Comparison of ENCODE assay signal across 1 fruit fly cellular context in genomic region chr3L:18756293-18756887, dm6.
TF ChIP-seq lines count a peak whose summit lies in the region.

No protein-coding gene starts in this region.

TF ChIP-seq in whole organism, embryonic, 481 proteins besides CTCF, POLR2A, EP300 and RAD21 (continued from another document and continues in another):
- TF ChIP-seq ttk (GFP tag; IDR thresholded peaks at IDR 0.05; lab: Robert Waterston, UW): no peak; the same call in 1 of the 2 replicates
- no peak for TF ChIP-seq CG3726 (GFP tag; IDR thresholded peaks at IDR 0.05; lab: Robert Waterston, UW)
- TF ChIP-seq sc (optimal IDR thresholded peaks at IDR 0.05; lab: Kevin White, UChicago): no peak
- peak; percentile 52 for TF ChIP-seq sc (GFP tag; optimal IDR thresholded peaks at IDR 0.05; lab: Kevin White, UChicago)
- TF ChIP-seq CG3065 (GFP tag; optimal IDR thresholded peaks at IDR 0.05; lab: Kevin White, UChicago): no peak
- peak; percentile 26 for TF ChIP-seq CG14710 (tag; optimal IDR thresholded peaks at IDR 0.05; lab: Kevin White, UChicago)
- TF ChIP-seq CG18011 (GFP tag; optimal IDR thresholded peaks at IDR 0.05; lab: Kevin White, UChicago): no peak
- TF ChIP-seq CG6175 (GFP tag; IDR thresholded peaks at IDR 0.05; lab: Robert Waterston, UW): no peak
- TF ChIP-seq scrt (GFP tag; optimal IDR thresholded peaks at IDR 0.05; lab: Kevin White, UChicago): peak; percentile 6
- no peak for TF ChIP-seq insv (GFP tag; optimal IDR thresholded peaks at IDR 0.05; lab: Kevin White, UChicago)
- TF ChIP-seq CG5953 (GFP tag; IDR thresholded peaks at IDR 0.05; lab: Robert Waterston, UW): peak; percentile 58; the same call in 1 of the 2 replicates
- TF ChIP-seq CG13894 (tag; optimal IDR thresholded peaks at IDR 0.05; lab: Kevin White, UChicago): no peak
- no peak for TF ChIP-seq H15 (GFP tag; IDR thresholded peaks at IDR 0.05; lab: Robert Waterston, UW)
- no peak for TF ChIP-seq Dip3 (GFP tag; optimal IDR thresholded peaks at IDR 0.05; lab: Kevin White, UChicago)
- TF ChIP-seq Dll (GFP tag; IDR thresholded peaks at IDR 0.05; lab: Robert Waterston, UW; ENCODE audit: partially characterized antibody): no peak
- TF ChIP-seq CG7271 (tag; optimal IDR thresholded peaks at IDR 0.05; lab: Kevin White, UChicago): no peak
- TF ChIP-seq Gug (GFP tag; IDR thresholded peaks at IDR 0.05; lab: Robert Waterston, UW): no peak
- TF ChIP-seq CG18262 (tag; optimal IDR thresholded peaks at IDR 0.05; lab: Kevin White, UChicago): peak; percentile 73
- no peak for TF ChIP-seq CG7357 (GFP tag; IDR thresholded peaks at IDR 0.05; lab: Robert Waterston, UW)
- no peak for TF ChIP-seq CG8290 (GFP tag; optimal IDR thresholded peaks at IDR 0.05; lab: Kevin White, UChicago)
- TF ChIP-seq CG8290 (tag; optimal IDR thresholded peaks at IDR 0.05; lab: Kevin White, UChicago): no peak
- no peak for TF ChIP-seq pnt (GFP tag; optimal IDR thresholded peaks at IDR 0.05; lab: Kevin White, UChicago)
- peak; percentile 43; the same call in 1 of the 3 replicates for TF ChIP-seq sr (GFP tag; IDR thresholded peaks at IDR 0.05; lab: Robert Waterston, UW)
- TF ChIP-seq CG3838 (GFP tag; optimal IDR thresholded peaks at IDR 0.05; lab: Kevin White, UChicago): no peak
- no peak for TF ChIP-seq CG31365 (tag; optimal IDR thresholded peaks at IDR 0.05; lab: Kevin White, UChicago)
- TF ChIP-seq CG6791 (GFP tag; IDR thresholded peaks at IDR 0.05; lab: Robert Waterston, UW; ENCODE audit: partially characterized antibody): no peak
- TF ChIP-seq BtbVII (GFP tag; optimal IDR thresholded peaks at IDR 0.05; lab: Kevin White, UChicago): no peak
- TF ChIP-seq CG9817 (tag; optimal IDR thresholded peaks at IDR 0.05; lab: Kevin White, UChicago): no peak
- TF ChIP-seq CG6813 (GFP tag; optimal IDR thresholded peaks at IDR 0.05; lab: Kevin White, UChicago): no peak
- TF ChIP-seq Ssrp (tag; optimal IDR thresholded peaks at IDR 0.05; lab: Kevin White, UChicago): peak; percentile 60
- TF ChIP-seq odd (GFP tag; optimal IDR thresholded peaks at IDR 0.05; lab: Kevin White, UChicago): peak; percentile 28
- TF ChIP-seq CG7839 (tag; optimal IDR thresholded peaks at IDR 0.05; lab: Kevin White, UChicago): peak; percentile 60
- peak; percentile 68 for TF ChIP-seq Ptx1 (GFP tag; IDR thresholded peaks at IDR 0.05; lab: Robert Waterston, UW)
- TF ChIP-seq lilli (GFP tag; optimal IDR thresholded peaks at IDR 0.05; lab: Kevin White, UChicago): peak; percentile 25
- peak; percentile 60 for TF ChIP-seq CG32772 (GFP tag; IDR thresholded peaks at IDR 0.05; lab: Robert Waterston, UW)
- TF ChIP-seq tgo (GFP tag; IDR thresholded peaks at IDR 0.05; lab: Robert Waterston, UW): peak; percentile 58
- 0 out of 3 replicates have a peak, but pooled peaks have one; percentile 30 for TF ChIP-seq CG34422 (GFP tag; IDR thresholded peaks at IDR 0.05; lab: Robert Waterston, UW)
- TF ChIP-seq CG11723 (GFP tag; optimal IDR thresholded peaks at IDR 0.05; lab: Kevin White, UChicago): peak; percentile 33
- no peak for TF ChIP-seq CG2889 (GFP tag; IDR thresholded peaks at IDR 0.05; lab: Robert Waterston, UW)
- no peak for TF ChIP-seq dimm (GFP tag; IDR thresholded peaks at IDR 0.05; lab: Robert Waterston, UW)
- peak; percentile 1 for TF ChIP-seq CG15601 (tag; optimal IDR thresholded peaks at IDR 0.05; lab: Kevin White, UChicago)
- peak; percentile 87 for TF ChIP-seq Sox102F (GFP tag; optimal IDR thresholded peaks at IDR 0.05; lab: Kevin White, UChicago)
- peak; percentile 76 for TF ChIP-seq nmo (GFP tag; optimal IDR thresholded peaks at IDR 0.05; lab: Kevin White, UChicago)
- no peak for TF ChIP-seq ab (GFP tag; optimal IDR thresholded peaks at IDR 0.05; lab: Kevin White, UChicago)
- 0 out of 4 replicates have a peak, but pooled peaks have one; percentile 40 for TF ChIP-seq chinmo (GFP tag; IDR thresholded peaks at IDR 0.05; lab: Robert Waterston, UW; ENCODE audit: partially characterized antibody)
- no peak for TF ChIP-seq CG14860 (GFP tag; IDR thresholded peaks at IDR 0.05; lab: Robert Waterston, UW; ENCODE audit: partially characterized antibody)
- no peak for TF ChIP-seq CG17328 (GFP tag; IDR thresholded peaks at IDR 0.05; lab: Robert Waterston, UW)
- TF ChIP-seq CG9437 (GFP tag; optimal IDR thresholded peaks at IDR 0.05; lab: Kevin White, UChicago): peak; percentile 55
- no peak for TF ChIP-seq jigr1 (GFP tag; IDR thresholded peaks at IDR 0.05; lab: Robert Waterston, UW)
- TF ChIP-seq CG10274 (GFP tag; optimal IDR thresholded peaks at IDR 0.05; lab: Kevin White, UChicago): no peak
- no peak for TF ChIP-seq gt (GFP tag; IDR thresholded peaks at IDR 0.05; lab: Robert Waterston, UW)
- TF ChIP-seq sens (GFP tag; lab: Kevin White, UChicago): peak; percentile 89
- TF ChIP-seq ind (GFP tag; optimal IDR thresholded peaks at IDR 0.05; lab: Kevin White, UChicago): peak; percentile 32
- TF ChIP-seq yki (optimal IDR thresholded peaks at IDR 0.05; lab: Kevin White, UChicago): no peak
- peak; percentile 55 for TF ChIP-seq nerfin-1 (tag; optimal IDR thresholded peaks at IDR 0.05; lab: Kevin White, UChicago)
- peak; percentile 63 for TF ChIP-seq D19A (tag; optimal IDR thresholded peaks at IDR 0.05; lab: Kevin White, UChicago)
- no peak for TF ChIP-seq sima (GFP tag; optimal IDR thresholded peaks at IDR 0.05; lab: Kevin White, UChicago)
- TF ChIP-seq so (GFP tag; IDR thresholded peaks at IDR 0.05; lab: Robert Waterston, UW): no peak; the same call in 2 of the 3 replicates
- TF ChIP-seq Hr78 (GFP tag; optimal IDR thresholded peaks at IDR 0.05; lab: Kevin White, UChicago): no peak
- TF ChIP-seq CG7963 (GFP tag; IDR thresholded peaks at IDR 0.05; lab: Robert Waterston, UW; ENCODE audit: partially characterized antibody): no peak
- no peak for TF ChIP-seq Atf3 (GFP tag; optimal IDR thresholded peaks at IDR 0.05; lab: Kevin White, UChicago)
- no peak for TF ChIP-seq aop (GFP tag; IDR thresholded peaks at IDR 0.05; lab: Robert Waterston, UW)
- peak in 1 of 2 experiments; percentile 1 for TF ChIP-seq crp (GFP tag; optimal IDR thresholded peaks at IDR 0.05; lab: Kevin White, UChicago)
- no peak for TF ChIP-seq twi (tag; optimal IDR thresholded peaks at IDR 0.05; lab: Kevin White, UChicago)
- peak in 1 of 2 experiments; percentile 77 for TF ChIP-seq Hr51 (GFP tag; optimal IDR thresholded peaks at IDR 0.05; lab: Kevin White, UChicago)
- peak; percentile 60 for TF ChIP-seq CG30403 (GFP tag; optimal IDR thresholded peaks at IDR 0.05; lab: Kevin White, UChicago)
- TF ChIP-seq Sin3A (optimal IDR thresholded peaks at IDR 0.05; lab: Kevin White, UChicago): no peak
- peak; percentile 71 for TF ChIP-seq Asciz (GFP tag; optimal IDR thresholded peaks at IDR 0.05; lab: Kevin White, UChicago)
- TF ChIP-seq MBD-R2 (GFP tag; IDR thresholded peaks at IDR 0.05; lab: Robert Waterston, UW): no peak
- TF ChIP-seq PHDP (tag; optimal IDR thresholded peaks at IDR 0.05; lab: Kevin White, UChicago): peak; percentile 64
- TF ChIP-seq Atf-2 (GFP tag; optimal IDR thresholded peaks at IDR 0.05; lab: Kevin White, UChicago): no peak
- peak; percentile 10 for TF ChIP-seq jing (GFP tag; optimal IDR thresholded peaks at IDR 0.05; lab: Kevin White, UChicago)
- TF ChIP-seq lbe (GFP tag; optimal IDR thresholded peaks at IDR 0.05; lab: Kevin White, UChicago): no peak
- no peak for TF ChIP-seq CG16815 (GFP tag; optimal IDR thresholded peaks at IDR 0.05; lab: Kevin White, UChicago)
- TF ChIP-seq CG43689 (GFP tag; IDR thresholded peaks at IDR 0.05; lab: Robert Waterston, UW): no peak
- peak; percentile 9 for TF ChIP-seq gsb-n (tag; optimal IDR thresholded peaks at IDR 0.05; lab: Kevin White, UChicago)
- TF ChIP-seq CG8089 (GFP tag; optimal IDR thresholded peaks at IDR 0.05; lab: Kevin White, UChicago): no peak
- peak; percentile 15 for TF ChIP-seq Med (GFP tag; lab: Kevin White, UChicago)
- TF ChIP-seq Sry-δ (GFP tag; optimal IDR thresholded peaks at IDR 0.05; lab: Kevin White, UChicago): no peak
- TF ChIP-seq CG1602 (GFP tag; optimal IDR thresholded peaks at IDR 0.05; lab: Kevin White, UChicago): peak; percentile 36
- TF ChIP-seq Adf1 (GFP tag; IDR thresholded peaks at IDR 0.05; lab: Robert Waterston, UW): no peak
- no peak for TF ChIP-seq slou (GFP tag; optimal IDR thresholded peaks at IDR 0.05; lab: Kevin White, UChicago)
- no peak for TF ChIP-seq Chrac-16 (GFP tag; optimal IDR thresholded peaks at IDR 0.05; lab: Kevin White, UChicago)
- peak; percentile 37 for TF ChIP-seq CG10366 (GFP tag; IDR thresholded peaks at IDR 0.05; lab: Robert Waterston, UW)
- TF ChIP-seq Doc3 (GFP tag; IDR thresholded peaks at IDR 0.05; lab: Robert Waterston, UW; ENCODE audit: partially characterized antibody): no peak
- no peak for TF ChIP-seq pita (GFP tag; optimal IDR thresholded peaks at IDR 0.05; lab: Kevin White, UChicago)
- TF ChIP-seq HmgZ (tag; optimal IDR thresholded peaks at IDR 0.05; lab: Kevin White, UChicago): no peak
- no peak for TF ChIP-seq cad (GFP tag; optimal IDR thresholded peaks at IDR 0.05; lab: Kevin White, UChicago)
- no peak for TF ChIP-seq CG11398 (GFP tag; optimal IDR thresholded peaks at IDR 0.05; lab: Kevin White, UChicago)
- TF ChIP-seq Oaz (GFP tag; IDR thresholded peaks at IDR 0.05; lab: Robert Waterston, UW): 0 out of 2 replicates have a peak, but pooled peaks have one; percentile 37
- TF ChIP-seq CG12299 (tag; optimal IDR thresholded peaks at IDR 0.05; lab: Kevin White, UChicago): no peak
- no peak for TF ChIP-seq Dref (GFP tag; IDR thresholded peaks at IDR 0.05; lab: Robert Waterston, UW)
- TF ChIP-seq CG12104 (GFP tag; optimal IDR thresholded peaks at IDR 0.05; lab: Kevin White, UChicago): peak; percentile 42
- no peak for TF ChIP-seq CG31388 (GFP tag; optimal IDR thresholded peaks at IDR 0.05; lab: Kevin White, UChicago)
- no peak for TF ChIP-seq zfh2 (GFP tag; optimal IDR thresholded peaks at IDR 0.05; lab: Kevin White, UChicago)
- TF ChIP-seq CG3163 (GFP tag; optimal IDR thresholded peaks at IDR 0.05; lab: Kevin White, UChicago): no peak
- no peak for TF ChIP-seq hkb (optimal IDR thresholded peaks at IDR 0.05; lab: Kevin White, UChicago)
- peak; percentile 74 for TF ChIP-seq hkb (GFP tag; IDR thresholded peaks at IDR 0.05; lab: Robert Waterston, UW)
- TF ChIP-seq E2f2 (GFP tag; IDR thresholded peaks at IDR 0.05; lab: Robert Waterston, UW): peak; percentile 25; the same call in 1 of the 2 replicates
- no peak for TF ChIP-seq eyg (GFP tag; optimal IDR thresholded peaks at IDR 0.05; lab: Kevin White, UChicago)
- TF ChIP-seq pfk (GFP tag; optimal IDR thresholded peaks at IDR 0.05; lab: Kevin White, UChicago): no peak
- TF ChIP-seq CG17912 (GFP tag; optimal IDR thresholded peaks at IDR 0.05; lab: Kevin White, UChicago): no peak
- TF ChIP-seq chif (GFP tag; optimal IDR thresholded peaks at IDR 0.05; lab: Kevin White, UChicago): peak; percentile 1 to 11
- TF ChIP-seq CG3407 (GFP tag; optimal IDR thresholded peaks at IDR 0.05; lab: Kevin White, UChicago): peak; percentile 24
- peak; percentile 11 for TF ChIP-seq cato (GFP tag; optimal IDR thresholded peaks at IDR 0.05; lab: Kevin White, UChicago; ENCODE audit: borderline replicate concordance)
- TF ChIP-seq Vsx1 (GFP tag; optimal IDR thresholded peaks at IDR 0.05; lab: Kevin White, UChicago): no peak
- peak; percentile 83 for TF ChIP-seq phol (tag; optimal IDR thresholded peaks at IDR 0.05; lab: Kevin White, UChicago)
- no peak for TF ChIP-seq CG4854 (GFP tag; optimal IDR thresholded peaks at IDR 0.05; lab: Kevin White, UChicago)
- TF ChIP-seq HLH3B (GFP tag; IDR thresholded peaks at IDR 0.05; lab: Robert Waterston, UW): peak; percentile 64
- TF ChIP-seq CG6254 (GFP tag; optimal IDR thresholded peaks at IDR 0.05; lab: Kevin White, UChicago): peak; percentile 56
- TF ChIP-seq C15 (GFP tag; IDR thresholded peaks at IDR 0.05; lab: Robert Waterston, UW): no peak
- no peak for TF ChIP-seq Ets97D (GFP tag; optimal IDR thresholded peaks at IDR 0.05; lab: Kevin White, UChicago)
- TF ChIP-seq CG15269 (tag; optimal IDR thresholded peaks at IDR 0.05; lab: Kevin White, UChicago): peak; percentile 58
- TF ChIP-seq CG3847 (GFP tag; IDR thresholded peaks at IDR 0.05; lab: Robert Waterston, UW): no peak
- TF ChIP-seq gcm2 (GFP tag; optimal IDR thresholded peaks at IDR 0.05; lab: Kevin White, UChicago): no peak
- TF ChIP-seq stc (GFP tag; IDR thresholded peaks at IDR 0.05; lab: Robert Waterston, UW): peak; percentile 59
- TF ChIP-seq croc (GFP tag; conservative IDR thresholded peaks at IDR 0.05; lab: Robert Waterston, UW): no peak
- TF ChIP-seq fd96Cb (tag; optimal IDR thresholded peaks at IDR 0.05; lab: Kevin White, UChicago): peak; percentile 73
- no peak for TF ChIP-seq slbo (GFP tag; IDR thresholded peaks at IDR 0.05; lab: Robert Waterston, UW)
- peak; percentile 42 for TF ChIP-seq Fer1 (GFP tag; optimal IDR thresholded peaks at IDR 0.05; lab: Kevin White, UChicago)
- no peak for TF ChIP-seq klu (GFP tag; IDR thresholded peaks at IDR 0.05; lab: Robert Waterston, UW)
- no peak for TF ChIP-seq CrebB (tag; optimal IDR thresholded peaks at IDR 0.05; lab: Kevin White, UChicago)
- 0 out of 2 replicates have a peak, but pooled peaks have one; percentile 33 for TF ChIP-seq Ada2b (GFP tag; IDR thresholded peaks at IDR 0.05; lab: Robert Waterston, UW)
- peak; percentile 50; the same call in 1 of the 2 replicates for TF ChIP-seq CG6689 (GFP tag; IDR thresholded peaks at IDR 0.05; lab: Robert Waterston, UW)
- peak; percentile 24 for TF ChIP-seq CG10654 (GFP tag; optimal IDR thresholded peaks at IDR 0.05; lab: Kevin White, UChicago)
- peak; percentile 10 for TF ChIP-seq Lhr (GFP tag; optimal IDR thresholded peaks at IDR 0.05; lab: Kevin White, UChicago)
- TF ChIP-seq Abd-B (GFP tag; optimal IDR thresholded peaks at IDR 0.05; lab: Kevin White, UChicago): no peak
- TF ChIP-seq sqz (GFP tag; optimal IDR thresholded peaks at IDR 0.05; lab: Kevin White, UChicago): no peak
- no peak for TF ChIP-seq CG8281 (tag; optimal IDR thresholded peaks at IDR 0.05; lab: Kevin White, UChicago)
- TF ChIP-seq Aef1 (GFP tag; IDR thresholded peaks at IDR 0.05; lab: Robert Waterston, UW): 0 out of 3 replicates have a peak, but pooled peaks have one; percentile 24
- TF ChIP-seq ap (GFP tag; IDR thresholded peaks at IDR 0.05; lab: Robert Waterston, UW): no peak
- TF ChIP-seq CG6272 (GFP tag; IDR thresholded peaks at IDR 0.05; lab: Robert Waterston, UW): no peak
- TF ChIP-seq CG30020 (tag; optimal IDR thresholded peaks at IDR 0.05; lab: Kevin White, UChicago): no peak
- no peak for TF ChIP-seq ranshi (GFP tag; IDR thresholded peaks at IDR 0.05; lab: Robert Waterston, UW)
- no peak for TF ChIP-seq fd102C (GFP tag; optimal IDR thresholded peaks at IDR 0.05; lab: Kevin White, UChicago)
- no peak for TF ChIP-seq CG13123 (GFP tag; optimal IDR thresholded peaks at IDR 0.05; lab: Kevin White, UChicago)
